Worm (Caenorhabditis elegans): ENCODE measurements around the gene cdc-48.2.

ce11 chrII:8152711-8153325 lies 14.5 kb downstream of the cdc-48.2 start:
- TF ChIP-seq swsn-7 (tag; optimal IDR thresholded peaks at IDR 0.05) = no peak
- no peak for TF ChIP-seq lin-13 (GFP tag; optimal IDR thresholded peaks at IDR 0.05)
- TF ChIP-seq lin-39 (tag; optimal IDR thresholded peaks at IDR 0.05) = no peak
- TF ChIP-seq snpc-4 (tag; optimal IDR thresholded peaks at IDR 0.05) = no peak
- TF ChIP-seq nhr-12 (tag; optimal IDR thresholded peaks at IDR 0.05) = no peak
- no peak for TF ChIP-seq nhr-28 (tag; optimal IDR thresholded peaks at IDR 0.05)
- no peak for TF ChIP-seq nhr-237 (tag; optimal IDR thresholded peaks at IDR 0.05)
- TF ChIP-seq pqm-1 (tag; optimal IDR thresholded peaks at IDR 0.05) = no peak

Measured in whole organism, L1 larva.